Fruit fly (Drosophila melanogaster) whole organism, embryonic: ENCODE measurements around the gene ca.

Source experiments
- ATbp ChIP-seq: fragments of 200-800 bp; sonication (Bioruptor generic); optimal IDR thresholded peaks from 2 replicates; lab custom pipeline; 2017; ENCODE audit warnings: missing biosample characterization, mild to moderate bottlenecking, missing genetic modification characterization, missing genetic modification reagents
- Ada2b ChIP-seq: fragments of 200-800 bp; sonication (Bioruptor generic); IDR thresholded peaks from 2 replicates; pipeline ENCODE4 v1.3.6; 2022; ENCODE audit warnings: missing biosample characterization, missing genetic modification characterization
- Antp ChIP-seq: fragments of 200-800 bp; sonication (Bioruptor generic); optimal IDR thresholded peaks from 3 replicates; lab custom pipeline; 2016; ENCODE audit warnings: missing biosample characterization, missing genetic modification characterization
- B-H2 ChIP-seq: fragments of 200-800 bp; sonication (Bioruptor generic); optimal IDR thresholded peaks from 2 replicates; lab custom pipeline; 2018; ENCODE audit warnings: missing biosample characterization, mild to moderate bottlenecking, missing genetic modification characterization
- CG10147 ChIP-seq: fragments of 200-800 bp; sonication (Bioruptor generic); optimal IDR thresholded peaks from 2 replicates; lab custom pipeline; 2019; ENCODE audit warnings: missing biosample characterization, mild to moderate bottlenecking, missing genetic modification characterization, moderate library complexity
- CG11247 ChIP-seq: fragments of 200-800 bp; sonication (Bioruptor generic); IDR thresholded peaks from 2 replicates; pipeline ENCODE4 v1.3.6; 2022; ENCODE audit warnings: missing biosample characterization, missing genetic modification characterization
- CG12769 ChIP-seq: fragments of 200-800 bp; sonication (Bioruptor generic); optimal IDR thresholded peaks from 2 replicates; lab custom pipeline; 2019; ENCODE audit warnings: missing biosample characterization, mild to moderate bottlenecking, missing genetic modification characterization, moderate library complexity
- CG13424 ChIP-seq: fragments of 200-800 bp; sonication (Bioruptor generic); optimal IDR thresholded peaks from 2 replicates; lab custom pipeline; 2019; ENCODE audit warnings: missing biosample characterization, mild to moderate bottlenecking, missing genetic modification characterization, moderate library complexity
- CG14014 ChIP-seq: fragments of 200-800 bp; sonication (Bioruptor generic); IDR thresholded peaks from 2 replicates; pipeline ENCODE4 v1.3.6; 2022; ENCODE audit warnings: missing biosample characterization, missing genetic modification characterization
- CG15011 ChIP-seq: fragments of 200-800 bp; sonication (Bioruptor generic); optimal IDR thresholded peaks from 3 replicates; lab custom pipeline; 2018; ENCODE audit warnings: missing biosample characterization, mild to moderate bottlenecking, missing genetic modification characterization
- CG15514 ChIP-seq: fragments of 200-800 bp; sonication (Bioruptor generic); optimal IDR thresholded peaks from 3 replicates; lab custom pipeline; 2017; ENCODE audit warnings: missing biosample characterization, missing genetic modification characterization, mild to moderate bottlenecking, moderate library complexity, missing genetic modification reagents
- CG16779 ChIP-seq: fragments of 200-800 bp; sonication (Bioruptor generic); IDR thresholded peaks from 2 replicates; pipeline ENCODE4 v1.3.6; 2022; ENCODE audit warnings: missing biosample characterization, missing genetic modification characterization
- CG32772 ChIP-seq: fragments of 200-800 bp; sonication (Bioruptor generic); IDR thresholded peaks from 2 replicates; pipeline ENCODE4 v1.3.6; 2022; ENCODE audit warnings: missing biosample characterization, missing genetic modification characterization
- CG34376 ChIP-seq: fragments of 200-800 bp; sonication (Bioruptor generic); optimal IDR thresholded peaks from 2 replicates; lab custom pipeline; 2018; ENCODE audit warnings: missing biosample characterization, mild to moderate bottlenecking, missing genetic modification characterization
- CG42726 ChIP-seq: fragments of 200-800 bp; sonication (Bioruptor generic); IDR thresholded peaks from 2 replicates; pipeline ENCODE4 v1.3.6; 2022; ENCODE audit warnings: missing biosample characterization, missing genetic modification characterization; ENCODE audit not compliant: partially characterized antibody
- CG4328 ChIP-seq: fragments of 200-800 bp; sonication (Bioruptor generic); optimal IDR thresholded peaks from 3 replicates; lab custom pipeline; 2017; ENCODE audit warnings: missing biosample characterization, missing genetic modification reagents, missing genetic modification characterization
- CG8388 ChIP-seq: fragments of 200-800 bp; sonication (Bioruptor generic); optimal IDR thresholded peaks from 2 replicates; lab custom pipeline; 2019; ENCODE audit warnings: missing biosample characterization, mild to moderate bottlenecking, missing genetic modification characterization, moderate library complexity
- CTCF ChIP-seq: fragments of 200-800 bp; sonication (Bioruptor generic); optimal IDR thresholded peaks from 2 replicates; lab custom pipeline; 2017; ENCODE audit warnings: missing biosample characterization, mild to moderate bottlenecking, missing genetic modification characterization, moderate library complexity
- CoRest ChIP-seq: fragments of 200-800 bp; sonication (Bioruptor generic); optimal IDR thresholded peaks from 3 replicates; lab custom pipeline; 2018; ENCODE audit warnings: missing biosample characterization, mild to moderate bottlenecking, missing genetic modification characterization, moderate library complexity
- D ChIP-seq, 2 experiments: fragments of 200-800 bp in 1 of 2; fragments of >200 bp in 1 of 2; sonication (Bioruptor generic) in 1 of 2; optimal IDR thresholded peaks; 2 replicates in 1 of 2; 3 replicates in 1 of 2; lab custom pipeline; 2017; ENCODE audit warnings: mild to moderate bottlenecking in 1 of 2, missing biosample characterization in 1 of 2, missing genetic modification characterization in 1 of 2, missing genetic modification reagents in 1 of 2
- Ets97D ChIP-seq: fragments of 200-800 bp; sonication (Bioruptor generic); optimal IDR thresholded peaks from 3 replicates; lab custom pipeline; 2016; ENCODE audit warnings: missing biosample characterization, missing genetic modification characterization
- H2.0 ChIP-seq: fragments of 200-800 bp; sonication (Bioruptor generic); IDR thresholded peaks from 2 replicates; pipeline ENCODE4 v1.3.6; 2022; ENCODE audit warnings: missing biosample characterization, missing genetic modification characterization
- HLH54F ChIP-seq: fragments of 200-800 bp; sonication (Bioruptor generic); optimal IDR thresholded peaks from 3 replicates; lab custom pipeline; 2016; ENCODE audit warnings: missing biosample characterization, missing genetic modification characterization
- HLHmδ ChIP-seq: fragments of 200-800 bp; sonication (Bioruptor generic); optimal IDR thresholded peaks from 2 replicates; lab custom pipeline; 2018; ENCODE audit warnings: missing biosample characterization, mild to moderate bottlenecking, missing genetic modification characterization, moderate library complexity
- Hand ChIP-seq: fragments of 200-800 bp; sonication (Bioruptor generic); optimal IDR thresholded peaks from 2 replicates; lab custom pipeline; 2017; ENCODE audit warnings: mild to moderate bottlenecking, missing biosample characterization, missing genetic modification reagents, missing genetic modification characterization
- Hmr ChIP-seq: fragments of 200-800 bp; sonication (Bioruptor generic); optimal IDR thresholded peaks from 3 replicates; lab custom pipeline; 2017; ENCODE audit warnings: mild to moderate bottlenecking, missing biosample characterization, missing genetic modification reagents, missing genetic modification characterization
- Lim3 ChIP-seq: fragments of 200-800 bp; sonication (Bioruptor generic); IDR thresholded peaks from 2 replicates; pipeline ENCODE4 v1.3.6; 2022; ENCODE audit warnings: missing biosample characterization, missing genetic modification characterization
- Mad ChIP-seq: fragments of 200-800 bp; sonication (Bioruptor generic); optimal IDR thresholded peaks from 2 replicates; lab custom pipeline; 2016; ENCODE audit warnings: missing biosample characterization, missing genetic modification characterization
- NK7.1 ChIP-seq: fragments of 200-800 bp; sonication (Bioruptor generic); optimal IDR thresholded peaks from 3 replicates; lab custom pipeline; 2016; ENCODE audit warnings: missing biosample characterization, missing genetic modification characterization
- Oaz ChIP-seq: fragments of 200-800 bp; sonication (Bioruptor generic); IDR thresholded peaks from 2 replicates; pipeline ENCODE4 v1.3.6; 2022; ENCODE audit warnings: missing biosample characterization, missing genetic modification characterization
- PHDP ChIP-seq: fragments of 200-800 bp; sonication (Bioruptor generic); optimal IDR thresholded peaks from 3 replicates; lab custom pipeline; 2018; ENCODE audit warnings: missing biosample characterization, mild to moderate bottlenecking, missing genetic modification characterization, moderate library complexity
- ac ChIP-seq: fragments of 200-800 bp; sonication (Bioruptor generic); optimal IDR thresholded peaks from 3 replicates; lab custom pipeline; 2017; ENCODE audit warnings: missing biosample characterization, mild to moderate bottlenecking, missing genetic modification characterization
- chn ChIP-seq: fragments of 200-800 bp; sonication (Bioruptor generic); optimal IDR thresholded peaks from 2 replicates; lab custom pipeline; 2016; ENCODE audit warnings: missing biosample characterization, missing genetic modification characterization
- crc ChIP-seq: fragments of 200-800 bp; sonication (Bioruptor generic); optimal IDR thresholded peaks from 2 replicates; lab custom pipeline; 2016; ENCODE audit warnings: missing biosample characterization, missing genetic modification characterization
- cwo ChIP-seq: fragments of 200-800 bp; sonication (Bioruptor generic); optimal IDR thresholded peaks from 3 replicates; lab custom pipeline; 2017; ENCODE audit warnings: missing biosample characterization, missing genetic modification characterization, mild to moderate bottlenecking, moderate library complexity, missing genetic modification reagents
- eyg ChIP-seq: fragments of 200-800 bp; sonication (Bioruptor generic); optimal IDR thresholded peaks from 3 replicates; lab custom pipeline; 2016; ENCODE audit warnings: missing biosample characterization, missing genetic modification characterization
- fu2 ChIP-seq: fragments of 200-800 bp; sonication (Bioruptor generic); optimal IDR thresholded peaks from 2 replicates; lab custom pipeline; 2016; ENCODE audit warnings: missing biosample characterization, missing genetic modification characterization
- grau ChIP-seq: fragments of 200-800 bp; optimal IDR thresholded peaks from 3 replicates; lab custom pipeline; 2019; ENCODE audit warnings: missing biosample characterization, mild to moderate bottlenecking, missing genetic modification characterization, moderate library complexity
- ind ChIP-seq: fragments of 200-800 bp; sonication (Bioruptor generic); optimal IDR thresholded peaks from 3 replicates; lab custom pipeline; 2016; ENCODE audit warnings: missing biosample characterization, missing genetic modification characterization
- inv ChIP-seq: fragments of 200-800 bp; sonication (Bioruptor generic); IDR thresholded peaks from 2 replicates; pipeline ENCODE4 v1.3.6; 2022; ENCODE audit warnings: missing biosample characterization, missing genetic modification characterization; ENCODE audit not compliant: partially characterized antibody
- lab ChIP-seq: fragments of 200-800 bp; sonication (Bioruptor generic); optimal IDR thresholded peaks from 3 replicates; lab custom pipeline; 2017; ENCODE audit warnings: missing biosample characterization, missing genetic modification characterization, mild to moderate bottlenecking, moderate library complexity, missing genetic modification reagents
- mld ChIP-seq: fragments of 200-800 bp; sonication (Bioruptor generic); IDR thresholded peaks from 3 replicates; pipeline ENCODE4 v1.3.6; 2022; ENCODE audit warnings: missing biosample characterization, missing genetic modification characterization; ENCODE audit not compliant: partially characterized antibody
- nau ChIP-seq: fragments of 200-800 bp; sonication (Bioruptor generic); optimal IDR thresholded peaks from 3 replicates; lab custom pipeline; 2017; ENCODE audit warnings: missing biosample characterization, mild to moderate bottlenecking, missing genetic modification characterization, missing genetic modification reagents
- onecut ChIP-seq: fragments of 200-800 bp; sonication (Bioruptor generic); IDR thresholded peaks from 2 replicates; pipeline ENCODE4 v1.3.6; 2022; ENCODE audit warnings: missing biosample characterization, missing genetic modification characterization
- peb ChIP-seq: fragments of 200-800 bp; sonication (Bioruptor generic); IDR thresholded peaks from 2 replicates; pipeline ENCODE4 v1.3.6; 2022; ENCODE audit warnings: missing biosample characterization, missing genetic modification characterization
- phol ChIP-seq: fragments of 200-800 bp; sonication (Bioruptor generic); optimal IDR thresholded peaks from 3 replicates; lab custom pipeline; 2018; ENCODE audit warnings: missing biosample characterization, mild to moderate bottlenecking, missing genetic modification characterization, moderate library complexity
- pzg ChIP-seq: fragments of 200-800 bp; sonication (Bioruptor generic); optimal IDR thresholded peaks from 3 replicates; lab custom pipeline; 2018; ENCODE audit warnings: missing biosample characterization, mild to moderate bottlenecking, missing genetic modification characterization, moderate library complexity
- run ChIP-seq: fragments of 200-800 bp; sonication (Bioruptor generic); optimal IDR thresholded peaks from 3 replicates; lab custom pipeline; 2018; ENCODE audit warnings: missing biosample characterization, mild to moderate bottlenecking, missing genetic modification characterization
- tin ChIP-seq: fragments of 200-800 bp; sonication (Bioruptor generic); optimal IDR thresholded peaks from 3 replicates; lab custom pipeline; 2016; ENCODE audit warnings: missing biosample characterization, missing genetic modification characterization
- vnd ChIP-seq: fragments of 200-800 bp; sonication (Bioruptor generic); IDR thresholded peaks from 3 replicates; pipeline ENCODE4 v1.3.6; 2022; ENCODE audit warnings: missing biosample characterization, missing genetic modification characterization; ENCODE audit not compliant: partially characterized antibody

The ca gene

dm6 chr3R:29782367-29782766 lies 24.2 kb upstream of the ca start (continued):
- TF ChIP-seq CG13424 (tag; lab: Kevin White, UChicago) (no peak), chn (GFP tag; lab: Kevin White, UChicago) (no peak), fu2 (GFP tag; lab: Kevin White, UChicago) (no peak), CG34376 (GFP tag; lab: Kevin White, UChicago) (peak; percentile 82), CG10147 (peak; percentile 2), ATbp (GFP tag; lab: Kevin White, UChicago) (no peak), lab (GFP tag; lab: Kevin White, UChicago) (peak; percentile 65), eyg (GFP tag; lab: Kevin White, UChicago) (no peak), crc (GFP tag; lab: Kevin White, UChicago) (no peak), tin (GFP tag; lab: Kevin White, UChicago) (no peak), Hmr (GFP tag; lab: Kevin White, UChicago) (peak; percentile 45), HLHmδ (GFP tag; lab: Kevin White, UChicago) (no peak), CG16779 (GFP tag; lab: Robert Waterston, UW) (0 out of 2 replicates have a peak, but pooled peaks have one; percentile 44), CG15514 (GFP tag; lab: Kevin White, UChicago) (peak; percentile 82), pzg (no peak), CG42726 (GFP tag; lab: Robert Waterston, UW) (peak; percentile 81; the same call in 1 of the 2 replicates), grau (tag; lab: Kevin White, UChicago) (no peak), HLH54F (GFP tag; lab: Kevin White, UChicago) (no peak), nau (GFP tag; lab: Kevin White, UChicago) (no peak), onecut (no peak), Lim3 (GFP tag; lab: Robert Waterston, UW) (no peak), PHDP (peak; percentile 29), Mad (GFP tag; lab: Kevin White, UChicago) (no peak), ind (GFP tag; lab: Kevin White, UChicago) (no peak), Hand (GFP tag; lab: Kevin White, UChicago) (peak; percentile 46), CG4328 (GFP tag; lab: Kevin White, UChicago) (peak; percentile 10), CTCF (GFP tag; lab: Kevin White, UChicago) (no peak), Ada2b (no peak), Oaz (no peak), ac (no peak), D (optimal IDR thresholded peaks at IDR 0.05; lab: Kevin White, UChicago) (no peak), D (GFP tag; optimal IDR thresholded peaks at IDR 0.05; lab: Kevin White, UChicago) (no peak), CG32772 (no peak), CG15011 (GFP tag; lab: Kevin White, UChicago) (no peak), mld (GFP tag; lab: Robert Waterston, UW) (no peak), vnd (GFP tag; lab: Robert Waterston, UW) (no peak), run (tag; lab: Kevin White, UChicago) (peak; percentile 16), Ets97D (GFP tag; lab: Kevin White, UChicago) (no peak), CG14014 (GFP tag; lab: Robert Waterston, UW) (no peak), CG12769 (tag; lab: Kevin White, UChicago) (peak; percentile 65), phol (tag; lab: Kevin White, UChicago) (no peak), peb (GFP tag; lab: Robert Waterston, UW) (no peak), CG8388 (GFP tag; lab: Kevin White, UChicago) (no peak), Antp (peak; percentile 18), CG11247 (GFP tag; lab: Robert Waterston, UW) (0 out of 2 replicates have a peak, but pooled peaks have one; percentile 7), CoRest (tag; lab: Kevin White, UChicago) (no peak), inv (GFP tag; lab: Robert Waterston, UW) (peak; percentile 28; the same call in 1 of the 2 replicates), cwo (GFP tag; lab: Kevin White, UChicago) (peak; percentile 34), B-H2 (GFP tag; lab: Kevin White, UChicago) (no peak), NK7.1 (no peak), H2.0 (GFP tag; lab: Robert Waterston, UW) (no peak)
